Fruit fly (Drosophila melanogaster) whole organism, embryonic: ENCODE measurements around the gene htl.
A peak's percentile ranks its signal among the peaks of the same experiment; 100 is the strongest.

ENCODE experiments used
- Abd-B ChIP-seq: fragments of 200-800 bp; sonication (Bioruptor generic); optimal IDR thresholded peaks from 2 replicates; lab custom pipeline; 2018; ENCODE audit warnings: missing biosample characterization, mild to moderate bottlenecking, missing genetic modification characterization, moderate library complexity
- Awh ChIP-seq: fragments of 200-800 bp; sonication (Bioruptor generic); IDR thresholded peaks from 2 replicates; pipeline ENCODE4, ENCODE4 v1.3.6; 2022; ENCODE audit warnings: missing biosample characterization, missing genetic modification characterization
- Bgb ChIP-seq: fragments of 200-800 bp; sonication (Bioruptor generic); IDR thresholded peaks from 2 replicates; pipeline ENCODE4 v1.3.6; 2022; ENCODE audit warnings: missing biosample characterization, missing genetic modification characterization; ENCODE audit not compliant: partially characterized antibody
- CG11456 ChIP-seq: fragments of 200-800 bp; sonication (Bioruptor generic); IDR thresholded peaks from 3 replicates; pipeline ENCODE4 v1.3.6; 2022; ENCODE audit warnings: missing biosample characterization, missing genetic modification characterization
- CG13287 ChIP-seq: fragments of 200-800 bp; sonication (Bioruptor generic); IDR thresholded peaks from 2 replicates; pipeline ENCODE4 v1.3.6; 2022; ENCODE audit warnings: missing biosample characterization, missing genetic modification characterization; ENCODE audit not compliant: partially characterized antibody
- CG1832 ChIP-seq: fragments of 200-800 bp; sonication (Bioruptor generic); optimal IDR thresholded peaks from 2 replicates; lab custom pipeline; 2017; ENCODE audit warnings: missing biosample characterization, mild to moderate bottlenecking, missing genetic modification characterization, inconsistent platforms
- CG2875 ChIP-seq: fragments of 200-800 bp; sonication (Bioruptor generic); optimal IDR thresholded peaks from 2 replicates; lab custom pipeline; 2017; ENCODE audit warnings: missing biosample characterization, mild to moderate bottlenecking, missing genetic modification characterization, missing genetic modification reagents
- CG3847 ChIP-seq: fragments of 200-800 bp; sonication (Bioruptor generic); IDR thresholded peaks from 2 replicates; pipeline ENCODE4 v1.3.6; 2022; ENCODE audit warnings: missing biosample characterization, missing genetic modification characterization
- CG4404 ChIP-seq: fragments of 200-800 bp; sonication (Bioruptor generic); IDR thresholded peaks from 2 replicates; pipeline ENCODE4 v1.3.6; 2022; ENCODE audit warnings: missing biosample characterization, missing genetic modification characterization
- CG7839 ChIP-seq: fragments of 200-800 bp; sonication (Bioruptor generic); optimal IDR thresholded peaks from 3 replicates; lab custom pipeline; 2018; ENCODE audit warnings: missing biosample characterization, mild to moderate bottlenecking, missing genetic modification characterization, moderate library complexity
- Doc2 ChIP-seq: fragments of 200-800 bp; sonication (Bioruptor generic); IDR thresholded peaks from 2 replicates; pipeline ENCODE4 v1.3.6; 2022; ENCODE audit warnings: missing biosample characterization, missing genetic modification characterization
- Drgx ChIP-seq: fragments of 200-800 bp; sonication (Bioruptor generic); IDR thresholded peaks from 2 replicates; pipeline ENCODE4 v1.3.6; 2022; ENCODE audit warnings: missing biosample characterization, missing genetic modification characterization
- Ets65A ChIP-seq: fragments of 200-800 bp; sonication (Bioruptor generic); peaks from one replicate; lab custom pipeline; 2016; ENCODE audit warnings: missing biosample characterization, missing genetic modification characterization
- Hand ChIP-seq: fragments of 200-800 bp; sonication (Bioruptor generic); optimal IDR thresholded peaks from 2 replicates; lab custom pipeline; 2017; ENCODE audit warnings: mild to moderate bottlenecking, missing biosample characterization, missing genetic modification reagents, missing genetic modification characterization
- Hey ChIP-seq: fragments of 200-800 bp; sonication (Bioruptor generic); optimal IDR thresholded peaks from 3 replicates; lab custom pipeline; 2018; ENCODE audit warnings: missing biosample characterization, mild to moderate bottlenecking, missing genetic modification characterization
- Hr51 ChIP-seq, 2 experiments: fragments of 200-800 bp; sonication (Bioruptor generic); optimal IDR thresholded peaks; 2 replicates in 1 of 2; 3 replicates in 1 of 2; lab custom pipeline; 2016 to 2018; ENCODE audit warnings: missing biosample characterization in 2 of 2, missing genetic modification characterization in 2 of 2, mild to moderate bottlenecking in 1 of 2, moderate library complexity in 1 of 2
- Lhr ChIP-seq: fragments of 200-800 bp; sonication (Bioruptor generic); optimal IDR thresholded peaks from 3 replicates; lab custom pipeline; 2017; ENCODE audit warnings: mild to moderate bottlenecking, missing biosample characterization, missing genetic modification reagents, missing genetic modification characterization
- Opbp ChIP-seq: fragments of 200-800 bp; sonication (Bioruptor generic); IDR thresholded peaks from 3 replicates; pipeline ENCODE4 v1.3.6; 2022; ENCODE audit warnings: missing biosample characterization, missing genetic modification characterization; ENCODE audit not compliant: partially characterized antibody
- Poxn ChIP-seq: fragments of 200-800 bp; sonication (Bioruptor generic); IDR thresholded peaks from 2 replicates; pipeline ENCODE4 v1.3.6; 2022; ENCODE audit warnings: missing biosample characterization, missing genetic modification characterization
- Sox100B ChIP-seq: fragments of 200-800 bp; sonication (Bioruptor generic); optimal IDR thresholded peaks from 3 replicates; lab custom pipeline; 2018; ENCODE audit warnings: missing biosample characterization, mild to moderate bottlenecking, missing genetic modification characterization
- ap ChIP-seq: fragments of 200-800 bp; sonication (Bioruptor generic); IDR thresholded peaks from 2 replicates; pipeline ENCODE4 v1.3.6; 2022; ENCODE audit warnings: missing biosample characterization, missing genetic modification characterization
- ara ChIP-seq: fragments of 200-800 bp; sonication (Bioruptor generic); IDR thresholded peaks from 2 replicates; pipeline ENCODE4 v1.3.6; 2022; ENCODE audit warnings: missing biosample characterization, missing genetic modification characterization
- btn ChIP-seq: fragments of 200-800 bp; sonication (Bioruptor generic); optimal IDR thresholded peaks from 2 replicates; lab custom pipeline; 2016; ENCODE audit warnings: missing biosample characterization, missing genetic modification characterization
- crol ChIP-seq: fragments of 200-800 bp; sonication (Bioruptor generic); IDR thresholded peaks from 2 replicates; pipeline ENCODE4 v1.3.6; 2022; ENCODE audit warnings: missing biosample characterization, missing genetic modification characterization
- gcm ChIP-seq: fragments of 200-800 bp; sonication (Bioruptor generic); optimal IDR thresholded peaks from 2 replicates; lab custom pipeline; 2019; ENCODE audit warnings: missing biosample characterization, mild to moderate bottlenecking, missing genetic modification characterization, moderate library complexity
- gem ChIP-seq: fragments of 200-800 bp; sonication (Bioruptor generic); optimal IDR thresholded peaks from 2 replicates; lab custom pipeline; 2019; ENCODE audit warnings: missing biosample characterization, mild to moderate bottlenecking, missing genetic modification characterization, moderate library complexity
- hb ChIP-seq: fragments of 200-800 bp; sonication (Bioruptor generic); IDR thresholded peaks from 3 replicates; pipeline ENCODE4 v1.3.6; 2022; ENCODE audit warnings: missing biosample characterization, missing genetic modification characterization; ENCODE audit not compliant: partially characterized antibody
- kni ChIP-seq: fragments of 200-800 bp; sonication (Bioruptor generic); optimal IDR thresholded peaks from 3 replicates; lab custom pipeline; 2017; ENCODE audit warnings: mild to moderate bottlenecking, missing biosample characterization, missing genetic modification reagents, missing genetic modification characterization
- oc ChIP-seq: fragments of 200-800 bp; sonication (Bioruptor generic); optimal IDR thresholded peaks from 2 replicates; lab custom pipeline; 2018; ENCODE audit warnings: missing biosample characterization, mild to moderate bottlenecking, missing genetic modification characterization, moderate library complexity
- onecut ChIP-seq: fragments of 200-800 bp; sonication (Bioruptor generic); IDR thresholded peaks from 2 replicates; pipeline ENCODE4 v1.3.6; 2022; ENCODE audit warnings: missing biosample characterization, missing genetic modification characterization
- sc ChIP-seq, 3 experiments: fragments of >200 bp in 2 of 3; fragments of 200-800 bp in 1 of 3; sonication (Bioruptor generic) in 1 of 3; optimal IDR thresholded peaks; 2 replicates in 2 of 3; 3 replicates in 1 of 3; lab custom pipeline; 2017; ENCODE audit warnings: mild to moderate bottlenecking in 1 of 3, missing biosample characterization in 1 of 3, missing genetic modification characterization in 1 of 3, missing genetic modification reagents in 1 of 3
- sens ChIP-seq: fragments of 200-800 bp; sonication (Bioruptor generic); peaks from one replicate; lab custom pipeline; 2016; ENCODE audit warnings: missing biosample characterization, missing genetic modification characterization
- sr ChIP-seq: fragments of 200-800 bp; sonication (Bioruptor generic); IDR thresholded peaks from 3 replicates; pipeline ENCODE4 v1.3.6; 2022; ENCODE audit warnings: missing biosample characterization, missing genetic modification characterization
- stc ChIP-seq: fragments of 200-800 bp; sonication (Bioruptor generic); IDR thresholded peaks from 2 replicates; pipeline ENCODE4 v1.3.6; 2022; ENCODE audit warnings: missing biosample characterization, missing genetic modification characterization
- usp ChIP-seq: fragments of >200 bp; optimal IDR thresholded peaks from 2 replicates; lab custom pipeline; 2017; ENCODE audit warnings: missing biosample characterization, missing genetic modification characterization
- vfl ChIP-seq: fragments of 200-800 bp; sonication (Bioruptor generic); optimal IDR thresholded peaks from 2 replicates; lab custom pipeline; 2016; ENCODE audit warnings: missing biosample characterization, missing genetic modification characterization
- vvl ChIP-seq: fragments of 200-800 bp; sonication (Bioruptor generic); IDR thresholded peaks from 2 replicates; pipeline ENCODE4 v1.3.6; 2022; ENCODE audit warnings: missing biosample characterization, missing genetic modification characterization
- zen2 ChIP-seq: fragments of 200-800 bp; sonication (Bioruptor generic); IDR thresholded peaks from 3 replicates; pipeline ENCODE4 v1.3.6; 2022; ENCODE audit warnings: missing biosample characterization, missing genetic modification characterization; ENCODE audit not compliant: partially characterized antibody

The htl gene

DNA sequence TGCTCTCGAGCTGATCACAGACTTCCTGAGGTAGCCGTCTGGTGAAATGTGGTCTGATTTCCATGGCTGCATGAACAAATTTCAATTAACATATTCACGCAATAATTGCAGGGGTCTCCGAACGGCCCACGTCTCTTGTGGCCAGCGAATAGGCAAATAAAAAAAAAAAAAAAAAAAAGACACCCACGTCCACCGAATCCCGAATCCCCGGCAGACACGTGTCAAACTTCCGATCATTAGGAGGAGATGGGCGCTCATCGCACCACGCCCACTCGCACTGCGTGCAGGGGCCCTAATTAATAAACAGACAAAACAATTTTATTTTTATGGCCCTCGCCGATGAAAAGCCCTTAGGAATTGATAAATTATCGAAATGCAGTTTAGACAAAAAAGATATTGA, 9.2 kb downstream of the htl start:
- TF ChIP-seq kni (GFP tag; lab: Kevin White, UChicago) (no peak), CG13287 (no peak), CG4404 (GFP tag; lab: Robert Waterston, UW) (no peak), sr (GFP tag; lab: Robert Waterston, UW) (peak; percentile 92), vvl (no peak), vfl (GFP tag; lab: Kevin White, UChicago) (no peak), Bgb (GFP tag; lab: Robert Waterston, UW) (no peak), Poxn (no peak), gcm (GFP tag; lab: Kevin White, UChicago) (peak; percentile 9), Awh (GFP tag; lab: Robert Waterston, UW) (0 out of 2 replicates have a peak, but pooled peaks have one; percentile 10), hb (0 out of 3 replicates have a peak, but pooled peaks have one; percentile 24), oc (tag; lab: Kevin White, UChicago) (no peak), stc (no peak)

DNA sequence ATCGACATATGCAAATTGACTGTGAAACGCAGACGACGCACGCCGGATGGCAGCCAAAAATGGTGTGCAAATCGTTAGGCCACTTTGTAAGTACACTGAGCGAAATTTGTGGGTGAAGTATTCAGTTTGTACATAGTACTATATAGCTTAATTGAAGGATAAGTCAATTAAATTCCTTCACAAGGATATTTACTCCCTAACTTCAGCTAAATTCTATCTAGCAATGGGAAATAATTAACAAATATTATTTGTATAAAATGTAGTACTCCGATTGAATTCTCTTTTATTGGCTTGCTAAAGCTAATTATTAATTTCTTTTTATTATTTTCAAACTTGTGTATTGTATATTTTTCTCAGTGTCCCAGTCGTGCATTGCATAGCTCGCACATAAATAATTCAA, 23.7 kb downstream of the htl start:
- no peak for TF ChIP-seq usp (GFP tag; lab: Kevin White, UChicago)
- no peak for TF ChIP-seq Sox100B (GFP tag; lab: Kevin White, UChicago)
- TF ChIP-seq ap (GFP tag; lab: Robert Waterston, UW), result no peak
- peak in 1 of 2 experiments; percentile 12 for TF ChIP-seq Hr51 (GFP tag; optimal IDR thresholded peaks at IDR 0.05; lab: Kevin White, UChicago)
- TF ChIP-seq zen2, result no peak
- peak; percentile 5 for TF ChIP-seq sens (GFP tag; lab: Kevin White, UChicago)
- peak; percentile 6 for TF ChIP-seq gem (tag; lab: Kevin White, UChicago)
- no peak for TF ChIP-seq CG2875 (GFP tag; lab: Kevin White, UChicago)
- TF ChIP-seq btn (GFP tag; lab: Kevin White, UChicago), result no peak
- TF ChIP-seq Ets65A, result peak; percentile 2
- no peak for TF ChIP-seq Doc2
- TF ChIP-seq CG1832 (GFP tag; lab: Kevin White, UChicago), result no peak
- no peak for TF ChIP-seq ara (GFP tag; lab: Robert Waterston, UW)
- TF ChIP-seq Drgx (GFP tag; lab: Robert Waterston, UW), result peak; percentile 74
- TF ChIP-seq Hey (tag; lab: Kevin White, UChicago), result no peak
- no peak for TF ChIP-seq Hand (GFP tag; lab: Kevin White, UChicago)

DNA sequence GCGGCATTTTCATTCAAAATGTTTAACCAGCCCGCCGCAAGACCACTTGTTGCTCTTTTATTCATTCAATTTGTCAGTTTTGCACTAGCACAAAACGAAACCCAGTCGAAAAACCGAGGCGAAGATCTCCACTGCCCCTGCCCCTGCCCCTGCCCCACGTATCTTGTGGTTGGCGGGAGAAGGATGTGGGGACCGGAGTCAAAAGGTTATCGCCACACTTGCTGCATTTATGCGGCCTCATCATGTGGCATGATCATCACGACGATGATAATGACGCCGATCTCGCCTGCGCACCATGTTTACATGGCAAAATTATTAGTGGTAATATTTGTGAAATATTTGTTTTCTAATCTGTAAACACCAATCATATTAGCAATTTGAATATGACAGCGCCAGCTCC, 25.0 kb downstream of the htl start:
- TF ChIP-seq Abd-B (no peak), CG7839 (tag; lab: Kevin White, UChicago) (no peak), sc (optimal IDR thresholded peaks at IDR 0.05; lab: Kevin White, UChicago) (no peak), sc (GFP tag; optimal IDR thresholded peaks at IDR 0.05; lab: Kevin White, UChicago) (no peak), onecut (GFP tag; lab: Robert Waterston, UW) (no peak), CG11456 (no peak), Ets65A (peak; percentile 87), crol (peak; percentile 65), Opbp (GFP tag; lab: Robert Waterston, UW) (0 out of 3 replicates have a peak, but pooled peaks have one; percentile 23), Lhr (no peak)

DNA sequence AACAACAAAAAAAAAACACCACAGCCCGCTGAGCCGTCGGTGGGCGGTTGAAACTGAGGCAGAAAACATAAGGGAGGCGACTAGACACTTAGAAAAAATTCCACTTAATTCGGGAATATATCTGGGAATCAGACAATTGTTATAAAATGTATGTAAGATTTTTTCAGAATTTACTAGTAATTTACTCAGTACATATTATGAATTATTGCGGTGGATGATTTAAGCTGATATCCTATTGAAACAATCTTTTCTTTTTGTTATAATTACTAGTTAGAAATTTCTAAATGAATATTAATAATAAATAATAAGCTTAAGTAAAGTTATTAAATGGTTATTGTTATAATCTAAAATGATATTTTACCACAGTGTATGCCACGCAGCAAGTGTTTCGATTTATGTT, 25.5 kb downstream of the htl start:
- TF ChIP-seq CG3847 (GFP tag; lab: Robert Waterston, UW), result no peak
- TF ChIP-seq gem (tag; lab: Kevin White, UChicago), result peak; percentile 4
